Fruit fly (Drosophila melanogaster): Measurements from ENCODE around the gene moi.

Gene moi

dm6 chr3R:18269744-18270348 is 14.5 kb downstream of the moi start:
- no peak for TF ChIP-seq CG17801 (GFP tag; optimal IDR thresholded peaks at IDR 0.05; ENCODE audit: partially characterized antibody)

dm6 chr3R:18274328-18275098 is 19.2 kb downstream of the moi start, which contains the start of the genes Vps39 and eIF1A:
Gene Vps39, minus strand, starts transcription at chr3R:18274446.
Gene eIF1A, plus strand, starts transcription at chr3R:18274665.
- peak; percentile 40 for TF ChIP-seq CG17801 (GFP tag; optimal IDR thresholded peaks at IDR 0.05; ENCODE audit: partially characterized antibody)

DNA sequence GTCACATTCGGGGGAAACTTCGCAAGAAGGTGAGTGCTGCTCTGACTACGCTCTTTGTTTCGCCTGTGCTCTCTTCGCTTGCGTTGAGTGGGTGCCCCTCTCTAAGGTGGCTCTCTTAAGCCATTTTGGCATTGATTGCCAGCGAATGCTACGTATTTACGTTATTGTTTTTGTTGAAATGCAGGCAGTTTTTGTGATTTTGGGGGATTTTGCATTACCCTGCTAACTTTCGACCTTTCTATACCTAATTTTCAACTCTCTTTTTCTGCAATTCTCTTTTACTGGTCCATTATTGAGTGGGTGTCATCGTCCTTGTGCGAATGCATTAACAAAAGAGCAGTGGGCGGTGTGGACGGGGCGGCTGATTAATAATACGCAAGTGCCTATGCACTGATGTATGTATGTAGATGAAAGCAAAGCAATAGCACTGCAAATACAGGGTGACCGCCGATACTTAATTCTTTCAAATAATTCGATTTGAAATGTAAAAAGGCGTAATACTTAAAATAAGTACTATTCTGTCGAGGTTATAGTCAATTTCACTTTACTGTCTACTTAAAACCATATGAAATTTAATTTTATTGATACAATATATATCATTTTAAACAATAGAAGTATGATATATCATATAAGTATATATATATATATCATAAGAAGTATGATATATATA is 19.9 kb downstream of the moi start:
- no peak for TF ChIP-seq CG17801 (GFP tag; optimal IDR thresholded peaks at IDR 0.05; ENCODE audit: partially characterized antibody)

DNA sequence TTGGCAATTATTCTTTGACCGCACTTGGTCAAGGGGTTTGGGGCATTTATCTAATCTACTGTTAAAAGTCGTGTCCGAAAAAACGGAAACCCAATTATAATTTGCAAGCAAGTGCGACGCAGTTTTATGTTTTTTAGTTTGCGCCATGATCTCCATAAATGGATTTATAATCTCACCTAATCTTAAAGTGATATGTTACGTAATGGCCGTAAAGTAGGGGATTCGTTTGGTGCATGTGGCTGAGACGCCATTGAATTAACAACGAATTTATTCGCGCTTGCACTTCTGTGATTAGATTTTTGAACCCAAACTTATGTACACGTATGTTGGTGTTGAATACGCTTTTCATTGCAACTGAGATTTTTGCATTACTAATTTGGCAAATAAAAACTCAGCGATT is 21.4 kb downstream of the moi start:
- TF ChIP-seq CG17801 (GFP tag; optimal IDR thresholded peaks at IDR 0.05; ENCODE audit: partially characterized antibody), result no peak

- no peak for TF ChIP-seq CG17801 (GFP tag; optimal IDR thresholded peaks at IDR 0.05; ENCODE audit: partially characterized antibody)
Measured at dm6 chr3R:18277406-18277805, 22.1 kb downstream of the moi start.

DNA sequence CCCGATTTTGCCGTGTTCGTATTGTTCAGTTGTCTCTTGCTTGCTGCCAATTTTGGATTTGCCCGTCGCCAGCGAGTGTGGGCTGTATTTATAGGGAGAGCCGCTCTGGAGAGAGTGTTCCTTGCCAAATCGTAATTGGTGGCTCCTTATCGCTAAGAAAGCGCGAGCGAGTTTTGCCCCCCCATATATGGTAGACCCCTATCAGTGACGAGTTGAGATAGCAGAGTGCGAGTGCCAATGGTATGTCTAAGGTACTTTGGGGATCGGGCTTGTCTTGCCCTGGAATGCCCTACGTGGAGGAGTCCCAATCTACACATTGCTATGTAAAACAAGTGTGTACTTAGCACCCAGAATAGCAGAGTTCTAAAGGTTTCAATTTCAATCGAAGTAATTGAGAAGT is 24.2 kb downstream of the moi start, which contains the start of gene CG7142:
Gene CG7142, minus strand, starts transcription at position 29 of the 400 bp plus-strand sequence.
- no peak for TF ChIP-seq CG17801 (GFP tag; optimal IDR thresholded peaks at IDR 0.05; ENCODE audit: partially characterized antibody)

DNA sequence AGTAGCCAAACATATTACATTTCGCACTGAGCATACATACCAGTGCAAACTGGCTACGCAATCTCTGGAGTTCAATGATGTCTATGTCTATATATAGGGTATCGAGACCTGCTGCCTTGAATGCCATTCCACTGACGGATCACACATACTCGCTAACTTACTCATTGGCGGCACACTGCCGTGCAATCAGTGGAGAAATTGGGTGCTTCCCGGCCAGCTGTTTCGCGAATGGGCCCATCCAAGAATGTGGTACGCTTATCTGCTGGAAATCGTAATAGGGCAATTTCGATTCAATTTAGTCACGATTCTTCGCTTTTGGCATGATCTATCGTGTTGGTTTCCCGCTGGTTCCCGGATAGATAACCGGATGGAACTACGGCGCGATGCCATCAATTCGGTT is 24.8 kb downstream of the moi start:
- no peak for TF ChIP-seq CG17801 (GFP tag; optimal IDR thresholded peaks at IDR 0.05; ENCODE audit: partially characterized antibody)

- no peak for TF ChIP-seq CG17801 (GFP tag; optimal IDR thresholded peaks at IDR 0.05; ENCODE audit: partially characterized antibody)
Measured at dm6 chr3R:18280866-18281473, 25.6 kb downstream of the moi start.

DNA sequence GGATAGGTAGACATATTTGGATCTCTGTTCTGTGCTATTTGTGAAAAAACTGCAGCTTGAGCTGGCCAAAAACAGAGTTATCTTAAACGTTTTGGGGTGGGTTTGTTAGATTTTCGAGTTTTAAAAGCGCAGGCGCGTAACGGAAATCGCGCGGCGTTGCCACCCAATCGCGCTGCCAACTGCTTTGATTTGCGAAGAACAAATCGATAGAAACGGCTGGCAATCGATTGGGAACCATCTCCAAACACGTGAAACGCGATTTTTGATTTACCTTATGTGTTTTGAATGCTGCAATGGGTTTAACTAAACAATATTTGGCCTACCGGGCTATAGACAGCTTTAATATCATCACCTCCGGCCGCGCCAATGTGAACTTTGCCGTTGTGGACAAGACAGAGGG is 28.1 kb downstream of the moi start, which contains the start of the genes CG14312 and CG8064:
Gene CG14312, minus strand, starts transcription at position 88 of the 400 bp plus-strand sequence.
Gene CG8064, plus strand, starts transcription at position 220 of the 400 bp plus-strand sequence.
- TF ChIP-seq CG17801 (GFP tag; optimal IDR thresholded peaks at IDR 0.05; ENCODE audit: partially characterized antibody), result no peak

DNA sequence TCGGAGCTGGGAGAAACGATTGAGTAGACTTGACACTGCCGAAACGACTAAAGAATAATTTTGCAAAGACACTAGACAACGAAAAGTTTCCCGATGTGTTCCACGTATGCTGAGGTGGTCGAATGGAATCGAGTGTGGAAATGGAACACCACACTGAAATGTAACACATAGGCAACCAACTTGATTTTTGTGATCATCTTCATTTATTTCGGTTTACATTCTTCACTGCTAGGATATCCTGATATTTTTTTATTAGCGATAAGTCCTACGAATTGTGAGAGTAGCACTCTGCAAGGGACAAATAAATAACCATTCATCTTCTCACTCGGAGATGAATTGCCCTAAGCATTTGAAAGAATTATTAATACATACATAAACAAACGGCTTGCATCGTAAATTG is 33.3 kb downstream of the moi start, which contains the start of gene CG7131:
Gene CG7131, minus strand, starts transcription at position 101 of the 400 bp plus-strand sequence.
- TF ChIP-seq CG17801 (GFP tag; optimal IDR thresholded peaks at IDR 0.05; ENCODE audit: partially characterized antibody), result no peak

dm6 chr3R:18291831-18292230 is 36.5 kb downstream of the moi start:
- TF ChIP-seq CG17801 (GFP tag; optimal IDR thresholded peaks at IDR 0.05; ENCODE audit: partially characterized antibody), result no peak

DNA sequence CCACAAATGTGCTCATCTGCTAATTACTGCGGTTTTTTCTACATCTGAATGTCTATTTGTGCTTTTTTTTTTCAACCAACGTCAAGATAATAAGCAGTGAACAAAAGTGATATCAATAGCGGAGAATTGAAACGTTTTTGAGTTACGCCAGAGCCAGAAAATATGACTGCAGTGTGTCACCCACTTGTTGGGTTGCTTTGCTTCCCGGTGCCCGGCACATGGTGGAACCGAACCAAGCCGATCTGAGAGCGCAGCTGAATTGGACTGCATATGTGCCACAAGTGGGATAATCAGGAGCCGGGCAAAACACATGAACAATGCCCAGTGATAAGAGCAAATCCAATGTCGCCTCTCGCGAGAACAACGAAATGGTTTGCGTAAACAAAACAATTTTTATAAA is 37.0 kb downstream of the moi start:
- no peak for TF ChIP-seq CG17801 (GFP tag; optimal IDR thresholded peaks at IDR 0.05; ENCODE audit: partially characterized antibody)

DNA sequence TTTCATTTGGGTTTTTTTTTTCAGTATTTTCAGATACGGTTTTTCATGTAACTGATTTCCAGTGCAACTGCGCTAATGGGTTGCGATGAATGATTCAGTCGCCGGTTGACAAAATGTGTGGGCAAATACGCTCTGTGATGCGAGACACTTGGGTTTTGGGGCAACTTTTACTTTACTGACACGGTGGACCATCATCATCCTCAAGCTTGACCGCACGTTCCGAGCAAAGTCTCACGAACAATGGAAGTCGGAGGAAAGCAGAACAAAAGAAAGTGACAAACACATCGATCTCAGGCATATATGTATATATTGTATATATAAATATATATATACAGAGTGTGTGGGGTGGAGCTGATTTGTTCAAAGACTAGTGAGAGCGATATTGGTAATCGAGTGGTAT is 39.2 kb downstream of the moi start:
- no peak for TF ChIP-seq CG17801 (GFP tag; optimal IDR thresholded peaks at IDR 0.05; ENCODE audit: partially characterized antibody)

dm6 chr3R:18295262-18295944 is 40.1 kb downstream of the moi start:
- no peak for TF ChIP-seq CG17801 (GFP tag; optimal IDR thresholded peaks at IDR 0.05; ENCODE audit: partially characterized antibody)

DNA sequence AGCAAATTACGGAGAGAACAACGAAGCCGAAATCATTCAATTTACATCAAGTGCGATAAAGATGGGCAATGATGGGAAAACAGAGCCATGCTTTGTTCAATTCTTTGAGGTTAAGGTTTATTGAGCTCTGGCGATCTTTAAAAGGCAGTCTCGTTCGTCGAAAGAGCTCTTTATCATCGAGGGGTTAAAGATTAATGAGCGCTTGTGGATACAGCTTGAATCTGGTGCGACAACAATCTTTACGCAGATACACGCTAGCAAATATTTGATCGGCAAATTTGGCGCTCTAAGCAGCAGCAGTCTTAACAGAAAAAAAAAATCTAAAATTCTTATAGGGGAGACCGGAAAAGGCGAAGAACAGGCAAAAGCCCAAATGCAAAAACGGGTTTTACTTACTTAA is 40.8 kb downstream of the moi start:
- TF ChIP-seq CG17801 (GFP tag; optimal IDR thresholded peaks at IDR 0.05; ENCODE audit: partially characterized antibody), result no peak
